Worm (Caenorhabditis elegans) whole organism, L2 larva: ENCODE results near the gene Y40A1A.2.

ENCODE experiments used
- C34F6.9 ChIP-seq: fragments of 150-350 bp; optimal IDR thresholded peaks from 2 replicates; lab custom pipeline; 2014; ENCODE audit warnings: missing biosample characterization, missing genetic modification characterization
- F13H6.1 ChIP-seq: sonication (generic microtip); optimal IDR thresholded peaks from 2 replicates; lab custom pipeline; 2016; ENCODE audit warnings: missing genetic modification characterization, missing compliant biosample characterization
- R02D3.7 ChIP-seq: fragments of 150-350 bp; optimal IDR thresholded peaks from 2 replicates; lab custom pipeline; 2014; ENCODE audit warnings: missing biosample characterization, missing genetic modification characterization
- Y55F3AM.14 ChIP-seq: fragments of 200-800 bp; sonication (Bioruptor generic); optimal IDR thresholded peaks from 2 replicates; lab custom pipeline; 2018; ENCODE audit warnings: mild to moderate bottlenecking, missing genetic modification characterization, missing compliant biosample characterization
- alr-1 ChIP-seq: fragments of 150-350 bp; optimal IDR thresholded peaks from 2 replicates; lab custom pipeline; 2014; ENCODE audit warnings: missing biosample characterization, missing genetic modification characterization
- aly-2 ChIP-seq: fragments of 150-350 bp; optimal IDR thresholded peaks from 2 replicates; lab custom pipeline; 2014; ENCODE audit warnings: missing biosample characterization, missing genetic modification characterization
- ama-1 ChIP-seq: fragments of 150-350 bp; optimal IDR thresholded peaks from 2 replicates; lab custom pipeline; 2018; ENCODE audit warnings: inconsistent platforms
- blmp-1 ChIP-seq: sonication (generic microtip); optimal IDR thresholded peaks from 2 replicates; lab custom pipeline; 2017; ENCODE audit warnings: missing genetic modification characterization, mild to moderate bottlenecking, missing compliant biosample characterization, antibody characterized with exemption, moderate library complexity; ENCODE audit not compliant: insufficient read depth
- ceh-16 ChIP-seq: fragments of 150-350 bp; optimal IDR thresholded peaks from 2 replicates; lab custom pipeline; 2014; ENCODE audit warnings: missing biosample characterization, missing genetic modification characterization
- egl-27 ChIP-seq: sonication (generic microtip); optimal IDR thresholded peaks from 3 replicates; lab custom pipeline; 2017; ENCODE audit warnings: missing biosample characterization, missing genetic modification reagents, missing genetic modification characterization
- elt-1 ChIP-seq: fragments of 150-350 bp; optimal IDR thresholded peaks from 2 replicates; lab custom pipeline; 2014; ENCODE audit warnings: missing biosample characterization, missing genetic modification characterization
- gmeb-1 ChIP-seq: fragments of 150-350 bp; optimal IDR thresholded peaks from 2 replicates; lab custom pipeline; 2014; ENCODE audit warnings: missing biosample characterization, missing genetic modification characterization
- lin-11 ChIP-seq: fragments of 150-350 bp; sonication (generic microtip); optimal IDR thresholded peaks from 2 replicates; lab custom pipeline; 2014; ENCODE audit warnings: missing biosample characterization, missing genetic modification characterization, inconsistent platforms, mixed read lengths
- lin-13 ChIP-seq: fragments of 150-350 bp; optimal IDR thresholded peaks from 2 replicates; lab custom pipeline; 2014; ENCODE audit warnings: missing biosample characterization, missing genetic modification reagents, missing genetic modification characterization
- lsy-2 ChIP-seq, 2 experiments: fragments of 150-350 bp in 1 of 2; sonication (generic microtip) in 1 of 2; optimal IDR thresholded peaks; 2 replicates each; lab custom pipeline; 2014 to 2017; ENCODE audit warnings: missing biosample characterization in 2 of 2, missing genetic modification characterization in 2 of 2
- mab-5 ChIP-seq: fragments of 150-350 bp; optimal IDR thresholded peaks from 2 replicates; lab custom pipeline; 2014; ENCODE audit warnings: missing biosample characterization, missing genetic modification characterization
- nhr-10 ChIP-seq: sonication (generic microtip); optimal IDR thresholded peaks from 2 replicates; lab custom pipeline; 2017; ENCODE audit warnings: missing biosample characterization, missing genetic modification characterization
- nhr-12 ChIP-seq: fragments of 150-350 bp; optimal IDR thresholded peaks from 2 replicates; lab custom pipeline; 2014; ENCODE audit warnings: missing biosample characterization, missing genetic modification characterization
- nhr-21 ChIP-seq: fragments of 150-350 bp; optimal IDR thresholded peaks from 2 replicates; lab custom pipeline; 2014; ENCODE audit warnings: missing biosample characterization, missing genetic modification characterization
- nhr-237 ChIP-seq: fragments of 150-350 bp; optimal IDR thresholded peaks from 2 replicates; lab custom pipeline; 2014; ENCODE audit warnings: missing biosample characterization, missing genetic modification characterization
- nhr-25 ChIP-seq: fragments of 150-350 bp; sonication (generic microtip); optimal IDR thresholded peaks from 3 replicates; lab custom pipeline; 2014; ENCODE audit warnings: missing biosample characterization, missing genetic modification characterization
- nhr-6 ChIP-seq: fragments of 150-350 bp; optimal IDR thresholded peaks from 2 replicates; lab custom pipeline; 2014; ENCODE audit warnings: missing biosample characterization, missing genetic modification characterization
- sem-4 ChIP-seq: fragments of 150-350 bp; optimal IDR thresholded peaks from 2 replicates; lab custom pipeline; 2014; ENCODE audit warnings: missing biosample characterization, missing genetic modification reagents, missing genetic modification characterization
- sma-3 ChIP-seq: sonication (generic microtip); optimal IDR thresholded peaks from 2 replicates; lab custom pipeline; 2016; ENCODE audit warnings: missing genetic modification reagents, missing genetic modification characterization, missing compliant biosample characterization
- sma-9 ChIP-seq, 2 experiments: fragments of 150-350 bp in 1 of 2; sonication (generic microtip) in 1 of 2; optimal IDR thresholded peaks; 2 replicates each; lab custom pipeline; 2014 to 2016; ENCODE audit warnings: missing genetic modification characterization in 2 of 2, mild to moderate bottlenecking in 1 of 2, missing biosample characterization in 1 of 2, missing compliant biosample characterization in 1 of 2, missing genetic modification reagents in 1 of 2, moderate library complexity in 1 of 2
- unc-39 ChIP-seq: fragments of 150-350 bp; optimal IDR thresholded peaks from 2 replicates; lab custom pipeline; 2014; ENCODE audit warnings: missing biosample characterization, missing genetic modification characterization
- unc-62 ChIP-seq: fragments of 150-350 bp; optimal IDR thresholded peaks from 2 replicates; lab custom pipeline; 2014; ENCODE audit warnings: missing biosample characterization, missing genetic modification reagents, missing genetic modification characterization
- ztf-11 ChIP-seq: sonication (generic microtip); optimal IDR thresholded peaks from 2 replicates; lab custom pipeline; 2017; ENCODE audit warnings: missing biosample characterization, missing genetic modification characterization

Gene Y40A1A.2

ce11 chrX:2030871-2031270 is 40.3 kb downstream of the Y40A1A.2 start:
- no peak for TF ChIP-seq lin-13
- no peak for TF ChIP-seq mab-5 (tag; lab: Kevin White, UChicago)
- no peak for TF ChIP-seq nhr-12 (tag; lab: Kevin White, UChicago)

- peak; percentile 45 for TF ChIP-seq nhr-21 (tag; lab: Kevin White, UChicago)
- TF ChIP-seq sma-9 (GFP tag; optimal IDR thresholded peaks at IDR 0.05; lab: Kevin White, UChicago), result no peak
- TF ChIP-seq sma-9 (tag; optimal IDR thresholded peaks at IDR 0.05; lab: Kevin White, UChicago), result no peak
- TF ChIP-seq, all 48 proteins: peak for 1
These were observed 40.9 kb downstream of the Y40A1A.2 start, which contains the start of gene Y102A11A.5 for ce11 chrX:2031414-2031813. TSS of gene Y102A11A.5 (minus strand) at chrX:2031588.

ce11 chrX:2035172-2035571 is 44.6 kb downstream of the Y40A1A.2 start, which contains the start of gene ergi-1:
TSS of gene ergi-1 (minus strand) at chrX:2035272.
- no peak for TF ChIP-seq nhr-25 (tag; lab: Kevin White, UChicago)
- TF ChIP-seq gmeb-1 (tag; lab: Kevin White, UChicago), result no peak
- TF ChIP-seq elt-1 (tag; lab: Kevin White, UChicago), result no peak
- no peak for TF ChIP-seq nhr-12 (tag; lab: Kevin White, UChicago)
- TF ChIP-seq blmp-1 (tag; lab: Kevin White, UChicago), result no peak
- TF ChIP-seq ztf-11, result no peak
- no peak for TF ChIP-seq Y55F3AM.14 (GFP tag; lab: Kevin White, UChicago)
- TF ChIP-seq nhr-6 (tag; lab: Kevin White, UChicago), result no peak
- TF ChIP-seq unc-39 (tag; lab: Kevin White, UChicago), result no peak
- no peak for TF ChIP-seq F13H6.1 (tag; lab: Kevin White, UChicago)
- no peak for TF ChIP-seq sma-3
- TF ChIP-seq C34F6.9 (tag; lab: Kevin White, UChicago), result no peak
- TF ChIP-seq, all 48 proteins: peak for 0

ce11 chrX:2039358-2039757 is 48.8 kb downstream of the Y40A1A.2 start, which contains the start of gene smex-2:
TSS of gene smex-2 (minus strand) at chrX:2039458.
- TF ChIP-seq aly-2 (tag; lab: Kevin White, UChicago), result no peak
- no peak for TF ChIP-seq ama-1 (lab: Kevin White, UChicago)
- TF ChIP-seq alr-1 (tag; lab: Kevin White, UChicago), result no peak
- no peak for TF ChIP-seq unc-39 (tag; lab: Kevin White, UChicago)
- TF ChIP-seq lin-11 (tag; lab: Kevin White, UChicago), result no peak
- TF ChIP-seq sem-4 (tag; lab: Kevin White, UChicago), result no peak
- no peak for TF ChIP-seq nhr-12 (tag; lab: Kevin White, UChicago)
- TF ChIP-seq lsy-2 (tag; optimal IDR thresholded peaks at IDR 0.05; lab: Kevin White, UChicago), result no peak
- TF ChIP-seq sma-9 (GFP tag; optimal IDR thresholded peaks at IDR 0.05; lab: Kevin White, UChicago), result no peak
- no peak for TF ChIP-seq sma-9 (tag; optimal IDR thresholded peaks at IDR 0.05; lab: Kevin White, UChicago)
- TF ChIP-seq nhr-237 (tag; lab: Kevin White, UChicago), result no peak
- TF ChIP-seq unc-62 (GFP tag; lab: Kevin White, UChicago), result no peak
- TF ChIP-seq gmeb-1 (tag; lab: Kevin White, UChicago), result no peak
- no peak for TF ChIP-seq nhr-6 (tag; lab: Kevin White, UChicago)
- no peak for TF ChIP-seq R02D3.7
- no peak for TF ChIP-seq C34F6.9 (tag; lab: Kevin White, UChicago)
- no peak for TF ChIP-seq nhr-25 (tag; lab: Kevin White, UChicago)

- no peak for TF ChIP-seq nhr-6 (tag; lab: Kevin White, UChicago)
- no peak for TF ChIP-seq nhr-10 (tag; lab: Kevin White, UChicago)
- no peak for TF ChIP-seq aly-2 (tag; lab: Kevin White, UChicago)
- no peak for TF ChIP-seq egl-27 (tag; lab: Kevin White, UChicago)
- TF ChIP-seq ceh-16, result peak; percentile 68
- no peak for TF ChIP-seq nhr-237 (tag; lab: Kevin White, UChicago)
These were observed 50.3 kb downstream of the Y40A1A.2 start for ce11 chrX:2040877-2041276.
